Worm (Caenorhabditis elegans): ENCODE results near the gene puf-6.

Gene puf-6

DNA sequence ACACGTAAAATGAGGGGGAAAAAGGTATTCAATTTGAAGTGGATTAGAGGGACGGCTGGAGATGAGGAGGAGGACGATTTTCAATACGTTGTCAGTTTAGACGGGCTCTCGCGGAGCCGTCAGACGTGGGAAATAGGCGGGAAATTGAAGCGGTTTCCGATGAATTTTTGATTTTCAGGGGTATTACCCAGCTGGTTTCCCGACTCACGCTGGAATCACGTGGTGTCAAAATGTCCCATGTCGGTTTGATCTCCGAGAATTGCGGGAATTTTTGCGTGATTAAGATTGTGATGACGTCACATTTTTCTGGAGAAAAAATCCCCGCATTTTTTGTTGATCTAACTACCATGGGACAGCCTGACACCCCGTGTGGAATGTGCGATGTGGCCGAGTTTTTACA, 30.6 kb downstream of the puf-6 start (continued):
- TF ChIP-seq fkh-10 (GFP tag; optimal IDR thresholded peaks at IDR 0.05), result no peak
- no peak for TF ChIP-seq ZK546.5 (tag; optimal IDR thresholded peaks at IDR 0.05)
- TF ChIP-seq T26A8.4 (GFP tag; IDR thresholded peaks at IDR 0.05), result no peak
- no peak for TF ChIP-seq nhr-111 (GFP tag; optimal IDR thresholded peaks at IDR 0.05)
- no peak for TF ChIP-seq hlh-30 (tag; optimal IDR thresholded peaks at IDR 0.05; ENCODE audit: insufficient read depth)
- TF ChIP-seq duxl-1 (tag; optimal IDR thresholded peaks at IDR 0.05; ENCODE audit: poor library complexity), result no peak
- TF ChIP-seq vab-7 (GFP tag; IDR thresholded peaks at IDR 0.05), result no peak
- TF ChIP-seq nhr-25 (tag; optimal IDR thresholded peaks at IDR 0.05; ENCODE audit: borderline replicate concordance, insufficient read depth), result no peak
- peak in 1 of 2 experiments; percentile 29 for TF ChIP-seq unc-62 (GFP tag; optimal IDR thresholded peaks at IDR 0.05 in 1 of 2)
- TF ChIP-seq unc-62 (tag; optimal IDR thresholded peaks at IDR 0.05), result no peak
- no peak for TF ChIP-seq snpc-4 (tag; optimal IDR thresholded peaks at IDR 0.05)

DNA sequence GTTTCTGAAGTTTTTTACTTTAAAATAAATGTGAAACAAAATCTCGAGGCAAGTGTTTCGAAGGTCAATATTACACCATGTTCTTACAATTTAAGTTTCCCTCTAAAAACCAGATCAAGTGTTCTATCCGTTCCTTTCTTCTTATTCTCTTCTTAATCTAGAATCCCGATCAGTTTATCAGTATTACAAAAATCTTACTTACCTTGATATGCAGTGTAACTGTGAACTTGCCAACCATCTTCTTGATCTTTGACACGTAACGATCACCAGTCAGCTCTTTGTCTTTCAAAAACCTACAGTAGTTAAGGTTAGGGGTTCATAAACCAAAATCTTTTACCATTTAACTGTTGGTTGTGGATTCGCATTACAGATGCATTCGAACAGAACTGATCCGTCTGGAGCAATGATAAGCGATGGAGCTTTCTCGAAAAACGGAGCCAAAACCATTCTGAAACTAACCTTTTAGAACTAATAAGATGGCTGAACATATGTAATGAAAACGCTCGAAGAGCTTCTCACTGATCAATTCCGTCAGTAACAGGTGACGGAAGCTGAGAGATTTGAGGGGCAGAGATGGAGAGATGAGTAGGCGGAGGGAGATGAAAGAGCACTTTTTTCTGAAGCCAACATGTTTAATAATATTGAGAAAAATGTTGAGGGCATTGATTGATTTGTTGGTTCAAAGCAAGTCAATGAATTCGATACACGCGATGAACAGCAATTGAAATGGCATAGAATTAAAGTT, 35.4 kb downstream of the puf-6 start, which contains the start of gene oig-2:
Gene oig-2 (minus strand): TSS at position 448 of the 745 bp plus-strand sequence.
- TF ChIP-seq tra-1 (GFP tag; IDR thresholded peaks at IDR 0.05) (no peak), aha-1 (tag) (peak; percentile 69), nhr-77 (tag; optimal IDR thresholded peaks at IDR 0.05) (no peak), lin-38 (GFP tag; IDR thresholded peaks at IDR 0.05) (no peak), unc-62 (GFP tag; optimal IDR thresholded peaks at IDR 0.05 in 1 of 2) (peak in 1 of 2 experiments; percentile 72), unc-62 (tag; optimal IDR thresholded peaks at IDR 0.05) (no peak), lin-13 (GFP tag; optimal IDR thresholded peaks at IDR 0.05) (no peak), hmg-1.1 (GFP tag; IDR thresholded peaks at IDR 0.05) (0 out of 2 replicates have a peak, but pooled peaks have one; percentile 26)

- no peak for TF ChIP-seq unc-130 (GFP tag; optimal IDR thresholded peaks at IDR 0.05)
- TF ChIP-seq mep-1 (tag; optimal IDR thresholded peaks at IDR 0.05), result peak; percentile 58
- TF ChIP-seq ceh-82 (tag; optimal IDR thresholded peaks at IDR 0.05), result no peak
- no peak for TF ChIP-seq ceh-32 (tag; optimal IDR thresholded peaks at IDR 0.05; ENCODE audit: poor library complexity)
- TF ChIP-seq nhr-76 (tag; optimal IDR thresholded peaks at IDR 0.05), result no peak
- TF ChIP-seq fos-1 (tag; optimal IDR thresholded peaks at IDR 0.05), result no peak
- peak; percentile 74 for TF ChIP-seq dmd-6 (GFP tag; IDR thresholded peaks at IDR 0.05)
- no peak for TF ChIP-seq attf-4 (tag; optimal IDR thresholded peaks at IDR 0.05)
- TF ChIP-seq unc-62 (GFP tag; optimal IDR thresholded peaks at IDR 0.05 in 1 of 2), result peak in 1 of 2 experiments; percentile 91
- TF ChIP-seq unc-62 (tag; optimal IDR thresholded peaks at IDR 0.05), result no peak
- peak; percentile 93 for TF ChIP-seq nhr-28 (tag; optimal IDR thresholded peaks at IDR 0.05)
- no peak for TF ChIP-seq arid-1 (GFP tag; conservative IDR thresholded peaks at IDR 0.05)
- peak in 1 of 2 experiments; percentile 63 for TF ChIP-seq mdl-1 (tag; optimal IDR thresholded peaks at IDR 0.05)
- TF ChIP-seq ceh-20 (GFP tag; IDR thresholded peaks at IDR 0.05), result no peak
- TF ChIP-seq hif-1 (tag; optimal IDR thresholded peaks at IDR 0.05), result no peak
- TF ChIP-seq hlh-11 (tag; optimal IDR thresholded peaks at IDR 0.05), result peak; percentile 81
- TF ChIP-seq F26F4.8 (GFP tag; conservative IDR thresholded peaks at IDR 0.05), result no peak
- TF ChIP-seq php-3 (GFP tag; IDR thresholded peaks at IDR 0.05), result 0 out of 2 replicates have a peak, but pooled peaks have one; percentile 29
- TF ChIP-seq mes-2 (tag; optimal IDR thresholded peaks at IDR 0.05; ENCODE audit: poor library complexity, severe bottlenecking), result no peak
- peak; percentile 49 for TF ChIP-seq nhr-48 (tag; optimal IDR thresholded peaks at IDR 0.05)
- peak; percentile 91 for TF ChIP-seq dve-1 (tag; optimal IDR thresholded peaks at IDR 0.05; ENCODE audit: insufficient read depth)
- TF ChIP-seq gei-8 (GFP tag; optimal IDR thresholded peaks at IDR 0.05), result no peak
- no peak for TF ChIP-seq spr-1 (tag; optimal IDR thresholded peaks at IDR 0.05)
- no peak for TF ChIP-seq daf-16 (GFP tag; optimal IDR thresholded peaks at IDR 0.05)
- peak; percentile 84 for TF ChIP-seq daf-16 (tag; optimal IDR thresholded peaks at IDR 0.05)
- peak; percentile 67 for TF ChIP-seq nhr-77 (tag; optimal IDR thresholded peaks at IDR 0.05)
- TF ChIP-seq lin-1 (GFP tag; IDR thresholded peaks at IDR 0.05), result no peak
- no peak for TF ChIP-seq ZK337.2 (GFP tag; IDR thresholded peaks at IDR 0.05)
- TF ChIP-seq pqm-1 (tag; optimal IDR thresholded peaks at IDR 0.05), result peak; percentile 12
- TF ChIP-seq hmg-1.1 (GFP tag; IDR thresholded peaks at IDR 0.05), result no peak
- TF ChIP-seq lsy-2 (tag; optimal IDR thresholded peaks at IDR 0.05), result peak in 1 of 2 experiments; percentile 45
- TF ChIP-seq mxl-3 (GFP tag; optimal IDR thresholded peaks at IDR 0.05), result peak; percentile 84
- TF ChIP-seq F49E8.2 (tag; optimal IDR thresholded peaks at IDR 0.05; ENCODE audit: borderline replicate concordance), result no peak
Observed at ce11 chrII:13006283-13006682, 37.0 kb downstream of the puf-6 start.

Data from whole organism, L4 larva.